Worm (Caenorhabditis elegans) whole organism, young adult: ENCODE results near the gene spo-11.
A peak's percentile ranks its signal among the peaks of the same experiment; 100 is the strongest.

ENCODE experiments used
- B0035.1 ChIP-seq: sonication (generic microtip); optimal IDR thresholded peaks from 2 replicates; lab custom pipeline; 2016; ENCODE audit warnings: missing genetic modification characterization, mild to moderate bottlenecking, missing compliant biosample characterization, missing genotype, missing genetic modification reagents
- B0261.1 ChIP-seq: sonication (generic microtip); optimal IDR thresholded peaks from 2 replicates; lab custom pipeline; 2016; ENCODE audit warnings: mild to moderate bottlenecking, missing genetic modification characterization, moderate library complexity, missing compliant biosample characterization
- B0336.3 ChIP-seq: fragments of 200-800 bp; sonication (Bioruptor generic); IDR thresholded peaks from 2 replicates; pipeline ENCODE4 v1.3.6; 2022; ENCODE audit warnings: missing genetic modification characterization, missing compliant biosample characterization
- C17E4.6 ChIP-seq: fragments of 200-800 bp; sonication (Bioruptor generic); IDR thresholded peaks from 2 replicates; pipeline ENCODE4 v1.3.6; 2022; ENCODE audit warnings: missing genetic modification reagents, missing genetic modification characterization, missing compliant biosample characterization
- F37B4.10 ChIP-seq: fragments of 200-800 bp; sonication (Bioruptor generic); IDR thresholded peaks from 2 replicates; pipeline ENCODE4 v1.3.6; 2022; ENCODE audit warnings: missing genetic modification characterization, missing compliant biosample characterization
- F49E8.2 ChIP-seq: sonication (generic microtip); optimal IDR thresholded peaks from 3 replicates; lab custom pipeline; 2017; ENCODE audit warnings: missing genetic modification characterization, mild to moderate bottlenecking, missing compliant biosample characterization, antibody characterized with exemption, moderate library complexity; ENCODE audit not compliant: insufficient read depth
- F57A8.1 ChIP-seq: fragments of 200-800 bp; sonication (Bioruptor generic); optimal IDR thresholded peaks from 2 replicates; lab custom pipeline; 2018; ENCODE audit warnings: mild to moderate bottlenecking, missing genetic modification characterization, moderate library complexity, missing compliant biosample characterization
- F57C9.4 ChIP-seq: sonication (generic microtip); optimal IDR thresholded peaks from 2 replicates; lab custom pipeline; 2017; ENCODE audit warnings: mild to moderate bottlenecking, missing genetic modification characterization, missing compliant biosample characterization
- K11D2.4 ChIP-seq: fragments of 200-800 bp; sonication (Bioruptor generic); IDR thresholded peaks from 2 replicates; pipeline ENCODE4 v1.3.6; 2022; ENCODE audit warnings: missing genetic modification reagents, missing genetic modification characterization, missing compliant biosample characterization
- K12H6.12 ChIP-seq: fragments of 200-800 bp; sonication (Bioruptor generic); optimal IDR thresholded peaks from 2 replicates; lab custom pipeline; 2018; ENCODE audit warnings: mild to moderate bottlenecking, missing genetic modification characterization, missing compliant biosample characterization
- Y95B8A.8 ChIP-seq: fragments of 200-800 bp; sonication (Bioruptor generic); IDR thresholded peaks from 2 replicates; pipeline ENCODE4 v1.3.6; 2022; ENCODE audit warnings: missing genetic modification reagents, missing genetic modification characterization, missing compliant biosample characterization
- ZK185.1 ChIP-seq: sonication (generic microtip); optimal IDR thresholded peaks from 2 replicates; lab custom pipeline; 2016; ENCODE audit warnings: mild to moderate bottlenecking, missing genetic modification characterization, missing compliant biosample characterization; ENCODE audit not compliant: poor library complexity, severe bottlenecking
- aptf-3 ChIP-seq: fragments of 200-800 bp; sonication (Bioruptor generic); IDR thresholded peaks from 2 replicates; pipeline ENCODE4 v1.3.6; 2022; ENCODE audit warnings: missing genetic modification characterization, missing compliant biosample characterization
- atf-7 ChIP-seq: sonication (generic microtip); optimal IDR thresholded peaks from 2 replicates; lab custom pipeline; 2017; ENCODE audit warnings: mild to moderate bottlenecking, missing genetic modification characterization, missing compliant biosample characterization
- attf-3 ChIP-seq: fragments of 200-800 bp; sonication (Bioruptor generic); conservative IDR thresholded peaks from 2 replicates; pipeline ENCODE4 v1.3.6; 2022; ENCODE audit warnings: missing genetic modification reagents, missing genetic modification characterization, missing compliant biosample characterization
- attf-5 ChIP-seq: fragments of 200-800 bp; sonication (Bioruptor generic); optimal IDR thresholded peaks from 2 replicates; lab custom pipeline; 2018; ENCODE audit warnings: mild to moderate bottlenecking, missing genetic modification characterization, missing compliant biosample characterization
- attf-6 ChIP-seq: fragments of 200-800 bp; sonication (Bioruptor generic); IDR thresholded peaks from 2 replicates; pipeline ENCODE4 v1.3.6; 2022; ENCODE audit warnings: missing genetic modification reagents, missing genetic modification characterization, missing compliant biosample characterization
- cebp-2 ChIP-seq: fragments of 200-800 bp; sonication (Bioruptor generic); IDR thresholded peaks from 2 replicates; pipeline ENCODE4 v1.3.6; 2022; ENCODE audit warnings: missing genetic modification characterization, missing compliant biosample characterization
- ceh-100 ChIP-seq: fragments of 200-800 bp; sonication (Bioruptor generic); IDR thresholded peaks from 2 replicates; pipeline ENCODE4 v1.3.6; 2022; ENCODE audit warnings: missing genetic modification reagents, missing genetic modification characterization, missing compliant biosample characterization
- dox-1 ChIP-seq: fragments of 200-800 bp; sonication (Bioruptor generic); IDR thresholded peaks from 2 replicates; pipeline ENCODE4 v1.3.6; 2022; ENCODE audit warnings: missing genetic modification reagents, missing genetic modification characterization, missing compliant biosample characterization
- efl-1 ChIP-seq: fragments of 150-350 bp; optimal IDR thresholded peaks from 2 replicates; lab custom pipeline; 2014; ENCODE audit warnings: missing biosample characterization, missing genetic modification reagents, missing genetic modification characterization
- egl-18 ChIP-seq: fragments of 200-800 bp; sonication (Bioruptor generic); IDR thresholded peaks from 2 replicates; pipeline ENCODE4 v1.3.6; 2022; ENCODE audit warnings: missing genetic modification reagents, missing genetic modification characterization, missing compliant biosample characterization
- egl-44 ChIP-seq: fragments of 200-800 bp; sonication (Bioruptor generic); IDR thresholded peaks from 2 replicates; pipeline ENCODE4 v1.3.6; 2022; ENCODE audit warnings: missing genetic modification reagents, missing genetic modification characterization, missing compliant biosample characterization
- egrh-3 ChIP-seq: fragments of 200-800 bp; sonication (Bioruptor generic); IDR thresholded peaks from 2 replicates; pipeline ENCODE4 v1.3.6; 2022; ENCODE audit warnings: missing genetic modification reagents, missing genetic modification characterization, missing compliant biosample characterization
- fkh-3 ChIP-seq: sonication (generic microtip); optimal IDR thresholded peaks from 2 replicates; lab custom pipeline; 2016; ENCODE audit warnings: mild to moderate bottlenecking, missing genetic modification characterization, missing compliant biosample characterization
- let-607 ChIP-seq, 2 experiments: fragments of 200-800 bp in 1 of 2; sonication (Bioruptor generic) in 1 of 2; sonication (generic microtip) in 1 of 2; optimal IDR thresholded peaks; 2 replicates each; lab custom pipeline; 2016 to 2018; ENCODE audit warnings: mild to moderate bottlenecking in 2 of 2, missing compliant biosample characterization in 2 of 2, missing genetic modification characterization in 2 of 2, moderate library complexity in 2 of 2, missing genotype in 1 of 2
- lin-40 ChIP-seq: sonication (generic microtip); optimal IDR thresholded peaks from 2 replicates; lab custom pipeline; 2016; ENCODE audit warnings: missing genetic modification characterization, mild to moderate bottlenecking, missing compliant biosample characterization, missing genotype, missing genetic modification reagents
- lin-54 ChIP-seq: fragments of 200-800 bp; sonication (Bioruptor generic); optimal IDR thresholded peaks from 2 replicates; lab custom pipeline; 2018; ENCODE audit warnings: mild to moderate bottlenecking, missing genetic modification characterization, missing compliant biosample characterization
- lsl-1 ChIP-seq: fragments of 200-800 bp; sonication (Bioruptor generic); optimal IDR thresholded peaks from 2 replicates; lab custom pipeline; 2018; ENCODE audit warnings: mild to moderate bottlenecking, missing genetic modification characterization, moderate library complexity, missing compliant biosample characterization
- madf-3 ChIP-seq: fragments of 200-800 bp; sonication (Bioruptor generic); IDR thresholded peaks from 2 replicates; pipeline ENCODE4 v1.3.6; 2022; ENCODE audit warnings: missing genetic modification reagents, missing genetic modification characterization, missing compliant biosample characterization
- madf-8 ChIP-seq: fragments of 200-800 bp; sonication (Bioruptor generic); conservative IDR thresholded peaks from 2 replicates; pipeline ENCODE4 v1.3.6; 2022; ENCODE audit warnings: missing genetic modification reagents, missing genetic modification characterization, missing compliant biosample characterization
- mel-28 ChIP-seq: sonication (generic microtip); optimal IDR thresholded peaks from 2 replicates; lab custom pipeline; 2016; ENCODE audit warnings: borderline replicate concordance, mild to moderate bottlenecking, missing genetic modification characterization, missing compliant biosample characterization
- nfya-1 ChIP-seq: sonication (generic microtip); optimal IDR thresholded peaks from 2 replicates; lab custom pipeline; 2017; ENCODE audit warnings: antibody characterized with exemption, missing compliant biosample characterization, missing genetic modification characterization, borderline replicate concordance; ENCODE audit not compliant: insufficient read depth
- nfya-2 ChIP-seq: fragments of 200-800 bp; sonication (Bioruptor generic); IDR thresholded peaks from 2 replicates; pipeline ENCODE4 v1.3.6; 2022; ENCODE audit warnings: missing genetic modification reagents, missing genetic modification characterization, missing compliant biosample characterization
- nfyb-1 ChIP-seq: fragments of 200-800 bp; sonication (Bioruptor generic); IDR thresholded peaks from 2 replicates; pipeline ENCODE4 v1.3.6; 2022; ENCODE audit warnings: missing genetic modification reagents, missing genetic modification characterization, missing compliant biosample characterization
- nhr-179 ChIP-seq: sonication (generic microtip); optimal IDR thresholded peaks from 2 replicates; lab custom pipeline; 2016; ENCODE audit warnings: mild to moderate bottlenecking, missing genetic modification characterization, missing compliant biosample characterization
- rec-8 ChIP-seq, 2 experiments: sonication (generic microtip); optimal IDR thresholded peaks; 2 replicates each; lab custom pipeline; 2016; ENCODE audit warnings: mild to moderate bottlenecking in 2 of 2, missing genetic modification characterization in 2 of 2, missing genetic modification reagents in 2 of 2, missing genotype in 2 of 2, missing biosample characterization in 1 of 2, missing compliant biosample characterization in 1 of 2, moderate library complexity in 1 of 2
- sea-2 ChIP-seq: fragments of 200-800 bp; sonication (Bioruptor generic); IDR thresholded peaks from 2 replicates; pipeline ENCODE4 v1.3.6; 2022; ENCODE audit warnings: missing genetic modification characterization, missing compliant biosample characterization
- snpc-3.4 ChIP-seq: sonication (generic microtip); optimal IDR thresholded peaks from 2 replicates; lab custom pipeline; 2017; ENCODE audit warnings: missing genetic modification characterization, mild to moderate bottlenecking, missing compliant biosample characterization, antibody characterized with exemption, moderate library complexity, missing genotype, missing genetic modification reagents
- somi-1 ChIP-seq: fragments of 200-800 bp; sonication (Bioruptor generic); optimal IDR thresholded peaks from 2 replicates; lab custom pipeline; 2018; ENCODE audit warnings: mild to moderate bottlenecking, missing genetic modification characterization, missing compliant biosample characterization
- unc-130 ChIP-seq: sonication (generic microtip); optimal IDR thresholded peaks from 2 replicates; lab custom pipeline; 2016; ENCODE audit warnings: missing genetic modification reagents, missing genetic modification characterization, missing compliant biosample characterization
- unc-62 ChIP-seq: fragments of 150-350 bp; optimal IDR thresholded peaks from 2 replicates; lab custom pipeline; 2014; ENCODE audit warnings: missing biosample characterization, missing genetic modification reagents, missing genetic modification characterization
- xnd-1 ChIP-seq: sonication (generic microtip); optimal IDR thresholded peaks from 2 replicates; lab custom pipeline; 2016; ENCODE audit warnings: missing genotype, missing genetic modification reagents, missing genetic modification characterization, missing compliant biosample characterization
- zim-3 ChIP-seq: sonication (generic microtip); optimal IDR thresholded peaks from 2 replicates; lab custom pipeline; 2017; ENCODE audit warnings: mild to moderate bottlenecking, missing genetic modification characterization, moderate library complexity, missing compliant biosample characterization
- ztf-28 ChIP-seq: fragments of 200-800 bp; sonication (Bioruptor generic); IDR thresholded peaks from 2 replicates; pipeline ENCODE4 v1.3.6; 2022; ENCODE audit warnings: missing genetic modification reagents, missing genetic modification characterization, missing compliant biosample characterization
- ztf-3 ChIP-seq: fragments of 200-800 bp; sonication (Bioruptor generic); optimal IDR thresholded peaks from 2 replicates; lab custom pipeline; 2018; ENCODE audit warnings: mild to moderate bottlenecking, missing genetic modification characterization, missing compliant biosample characterization

The spo-11 gene

ce11 chrIV:11149454-11150163 lies 24.9 kb upstream of the spo-11 start, which contains the start of the genes F01G4.6 and pfd-1:
F01G4.6 (minus strand) TSS chrIV:11149504.
pfd-1 (plus strand) TSS chrIV:11150113.
- TF ChIP-seq sea-2 (GFP tag; lab: Robert Waterston, UW) (no peak), let-607 (tag; optimal IDR thresholded peaks at IDR 0.05; lab: Kevin White, UChicago) (peak in 1 of 2 experiments; percentile 79), F37B4.10 (GFP tag; lab: Robert Waterston, UW) (no peak), ztf-28 (GFP tag; lab: Robert Waterston, UW) (no peak), snpc-3.4 (tag; lab: Kevin White, UChicago) (peak; percentile 57), aptf-3 (GFP tag; lab: Robert Waterston, UW) (no peak), unc-130 (GFP tag; lab: Kevin White, UChicago) (no peak), B0336.3 (GFP tag; lab: Robert Waterston, UW) (0 out of 2 replicates have a peak, but pooled peaks have one; percentile 64), egl-44 (GFP tag; lab: Robert Waterston, UW) (no peak), unc-62 (GFP tag; lab: Kevin White, UChicago) (no peak), lin-54 (GFP tag; lab: Kevin White, UChicago) (peak; percentile 84), K12H6.12 (tag; lab: Kevin White, UChicago) (peak; percentile 68), nfya-1 (tag; lab: Kevin White, UChicago) (no peak), rec-8 (tag; optimal IDR thresholded peaks at IDR 0.05; lab: Kevin White, UChicago) (no peak), nfyb-1 (peak; percentile 95), Y95B8A.8 (0 out of 2 replicates have a peak, but pooled peaks have one; percentile 49), lin-40 (tag; lab: Kevin White, UChicago) (peak; percentile 85), mel-28 (no peak), fkh-3 (tag; lab: Kevin White, UChicago) (no peak), F57C9.4 (tag; lab: Kevin White, UChicago) (no peak), C17E4.6 (no peak; the same call in 1 of the 2 replicates), nfya-2 (no peak), egl-18 (GFP tag; lab: Robert Waterston, UW) (no peak), madf-8 (GFP tag; lab: Robert Waterston, UW) (no peak; the same call in 1 of the 2 replicates), attf-6 (GFP tag; lab: Robert Waterston, UW) (no peak), atf-7 (peak; percentile 50), nhr-179 (tag; lab: Kevin White, UChicago) (no peak), ztf-3 (GFP tag; lab: Kevin White, UChicago) (no peak), B0261.1 (tag; lab: Kevin White, UChicago) (no peak), F57A8.1 (GFP tag; lab: Kevin White, UChicago) (no peak), cebp-2 (no peak), B0035.1 (no peak), lsl-1 (GFP tag; lab: Kevin White, UChicago) (peak; percentile 80), K11D2.4 (GFP tag; lab: Robert Waterston, UW) (peak; percentile 88), xnd-1 (tag; lab: Kevin White, UChicago) (peak; percentile 42), zim-3 (tag; lab: Kevin White, UChicago) (no peak), F49E8.2 (tag; lab: Kevin White, UChicago) (no peak), attf-5 (GFP tag; lab: Kevin White, UChicago) (peak; percentile 59), ceh-100 (GFP tag; lab: Robert Waterston, UW) (peak; percentile 73), efl-1 (GFP tag; lab: Kevin White, UChicago) (peak; percentile 50), madf-3 (GFP tag; lab: Robert Waterston, UW) (peak; percentile 74; the same call in 1 of the 2 replicates), attf-3 (GFP tag; lab: Robert Waterston, UW) (peak; percentile 43; the same call in 1 of the 2 replicates), dox-1 (GFP tag; lab: Robert Waterston, UW) (peak; percentile 52; the same call in 1 of the 2 replicates), egrh-3 (GFP tag; lab: Robert Waterston, UW) (no peak), somi-1 (GFP tag; lab: Kevin White, UChicago) (peak; percentile 1), ZK185.1 (tag; lab: Kevin White, UChicago) (peak; percentile 85)
